Fruit fly (Drosophila melanogaster): ENCODE measurements around the gene CG31446.
A peak's percentile ranks its signal among the peaks of the same experiment; 100 is the strongest.

CG31446 gene

DNA sequence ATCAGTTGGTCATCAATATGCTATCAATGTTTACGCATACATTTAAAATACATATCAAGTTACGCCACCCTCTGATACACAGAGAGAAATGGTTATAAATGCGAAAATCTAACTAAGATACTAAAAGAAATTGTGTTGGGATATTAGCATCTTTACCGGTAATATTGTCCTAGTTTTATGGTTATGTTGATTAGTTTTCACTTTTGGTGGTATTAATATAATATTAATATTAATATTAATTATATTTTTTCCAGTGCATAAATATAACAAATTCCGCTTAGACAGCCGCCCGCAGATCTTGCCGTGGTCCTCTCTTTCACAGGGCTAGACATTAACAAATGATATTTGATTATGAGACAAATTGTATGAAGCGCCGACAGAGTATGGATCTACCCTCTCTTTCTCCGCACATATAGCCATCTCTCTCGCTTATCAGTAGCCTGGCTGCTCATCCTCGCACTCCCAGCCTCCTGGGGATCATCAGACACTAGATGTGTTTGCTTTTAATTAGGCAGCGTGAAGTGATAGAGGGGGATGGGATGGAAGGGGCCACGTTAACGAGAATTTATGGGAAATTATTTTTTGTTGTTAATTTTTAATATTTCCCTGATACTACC, 40.1 kb upstream of the CG31446 start (continued):
- TF ChIP-seq sens-2 (GFP tag; IDR thresholded peaks at IDR 0.05) (no peak), CG4328 (GFP tag; optimal IDR thresholded peaks at IDR 0.05) (no peak), CG16779 (GFP tag; IDR thresholded peaks at IDR 0.05) (no peak), CG13424 (tag; optimal IDR thresholded peaks at IDR 0.05) (peak; percentile 30), kah (GFP tag; optimal IDR thresholded peaks at IDR 0.05) (no peak), shn (GFP tag; optimal IDR thresholded peaks at IDR 0.05) (no peak), aop (GFP tag; IDR thresholded peaks at IDR 0.05) (no peak), CG11695 (GFP tag; IDR thresholded peaks at IDR 0.05) (no peak), Elba2 (GFP tag; optimal IDR thresholded peaks at IDR 0.05) (no peak), tin (GFP tag; optimal IDR thresholded peaks at IDR 0.05) (peak; percentile 20), trem (tag; optimal IDR thresholded peaks at IDR 0.05) (peak; percentile 74), CG12155 (GFP tag; optimal IDR thresholded peaks at IDR 0.05) (no peak), Lpt (GFP tag; optimal IDR thresholded peaks at IDR 0.05) (no peak), eyg (GFP tag; optimal IDR thresholded peaks at IDR 0.05) (no peak), MTF-1 (GFP tag; optimal IDR thresholded peaks at IDR 0.05; ENCODE audit: borderline replicate concordance) (no peak), pho (GFP tag; optimal IDR thresholded peaks at IDR 0.05) (no peak), chn (GFP tag; optimal IDR thresholded peaks at IDR 0.05) (no peak), CG14710 (tag; optimal IDR thresholded peaks at IDR 0.05) (peak; percentile 85), Dip3 (GFP tag; optimal IDR thresholded peaks at IDR 0.05) (no peak), CG2889 (GFP tag; IDR thresholded peaks at IDR 0.05) (no peak), sr (GFP tag; IDR thresholded peaks at IDR 0.05) (no peak), gsb (GFP tag; IDR thresholded peaks at IDR 0.05) (no peak), nerfin-1 (tag; optimal IDR thresholded peaks at IDR 0.05) (peak; percentile 27), CG1792 (GFP tag; optimal IDR thresholded peaks at IDR 0.05) (no peak), CG4282 (GFP tag; optimal IDR thresholded peaks at IDR 0.05) (no peak), CG3838 (GFP tag; optimal IDR thresholded peaks at IDR 0.05) (no peak), CG15696 (tag; optimal IDR thresholded peaks at IDR 0.05) (peak; percentile 88), Nf-YB (GFP tag; optimal IDR thresholded peaks at IDR 0.05) (peak; percentile 1), br (optimal IDR thresholded peaks at IDR 0.05) (no peak), otp (GFP tag; IDR thresholded peaks at IDR 0.05) (no peak), CG10543 (GFP tag; optimal IDR thresholded peaks at IDR 0.05) (no peak), CG6175 (GFP tag; IDR thresholded peaks at IDR 0.05) (no peak), croc (GFP tag; conservative IDR thresholded peaks at IDR 0.05) (no peak), lov (optimal IDR thresholded peaks at IDR 0.05) (no peak), lov (GFP tag; IDR thresholded peaks at IDR 0.05) (no peak), CG17385 (GFP tag; optimal IDR thresholded peaks at IDR 0.05) (no peak), CG7271 (tag; optimal IDR thresholded peaks at IDR 0.05) (peak; percentile 38), CG11456 (GFP tag; IDR thresholded peaks at IDR 0.05) (no peak), CHES-1-like (GFP tag; optimal IDR thresholded peaks at IDR 0.05) (no peak), CG13624 (GFP tag; optimal IDR thresholded peaks at IDR 0.05) (no peak), CG34376 (GFP tag; optimal IDR thresholded peaks at IDR 0.05) (no peak), Tbp (GFP tag; optimal IDR thresholded peaks at IDR 0.05) (no peak), slbo (GFP tag; IDR thresholded peaks at IDR 0.05) (no peak), Hand (GFP tag; optimal IDR thresholded peaks at IDR 0.05) (no peak), CG4820 (GFP tag; optimal IDR thresholded peaks at IDR 0.05) (peak; percentile 30), gem (tag; optimal IDR thresholded peaks at IDR 0.05) (peak; percentile 79), CG3726 (GFP tag; IDR thresholded peaks at IDR 0.05) (no peak), Scr (GFP tag; IDR thresholded peaks at IDR 0.05; ENCODE audit: partially characterized antibody) (no peak), HHEX (GFP tag; optimal IDR thresholded peaks at IDR 0.05) (no peak), CG11247 (GFP tag; IDR thresholded peaks at IDR 0.05) (no peak), CG4404 (GFP tag; IDR thresholded peaks at IDR 0.05) (peak; percentile 54), CG11723 (GFP tag; optimal IDR thresholded peaks at IDR 0.05) (no peak), CG15011 (GFP tag; optimal IDR thresholded peaks at IDR 0.05) (no peak)

Data from whole organism, embryonic.